Fruit fly (Drosophila melanogaster) whole organism, embryonic: ENCODE results near the gene CG9389.

Source experiments
- ATbp ChIP-seq: fragments of 200-800 bp; sonication (Bioruptor generic); optimal IDR thresholded peaks from 2 replicates; lab custom pipeline; 2017; ENCODE audit warnings: missing biosample characterization, mild to moderate bottlenecking, missing genetic modification characterization, missing genetic modification reagents
- Atf6 ChIP-seq: fragments of 200-800 bp; sonication (Bioruptor generic); IDR thresholded peaks from 2 replicates; pipeline ENCODE4 v1.3.6; 2022; ENCODE audit warnings: missing biosample characterization, missing genetic modification characterization
- CG1024 ChIP-seq: fragments of 200-800 bp; sonication (Bioruptor generic); IDR thresholded peaks from 2 replicates; pipeline ENCODE4 v1.3.6; 2022; ENCODE audit warnings: missing biosample characterization, missing genetic modification characterization
- CG10543 ChIP-seq: fragments of 200-800 bp; sonication (Bioruptor generic); optimal IDR thresholded peaks from 3 replicates; lab custom pipeline; 2017; ENCODE audit warnings: missing biosample characterization, mild to moderate bottlenecking, missing genetic modification characterization, moderate library complexity
- CG13624 ChIP-seq: fragments of 200-800 bp; sonication (Bioruptor generic); optimal IDR thresholded peaks from 2 replicates; lab custom pipeline; 2016; ENCODE audit warnings: missing biosample characterization, missing genetic modification characterization
- CG16815 ChIP-seq: fragments of 200-800 bp; sonication (Bioruptor generic); optimal IDR thresholded peaks from 3 replicates; lab custom pipeline; 2017; ENCODE audit warnings: missing biosample characterization, mild to moderate bottlenecking, missing genetic modification characterization
- CG3163 ChIP-seq: fragments of 200-800 bp; sonication (Bioruptor generic); optimal IDR thresholded peaks from 3 replicates; lab custom pipeline; 2016; ENCODE audit warnings: missing biosample characterization, missing genetic modification characterization
- CG3847 ChIP-seq: fragments of 200-800 bp; sonication (Bioruptor generic); IDR thresholded peaks from 2 replicates; pipeline ENCODE4 v1.3.6; 2022; ENCODE audit warnings: missing biosample characterization, missing genetic modification characterization
- CG3995 ChIP-seq: fragments of 200-800 bp; sonication (Bioruptor generic); optimal IDR thresholded peaks from 3 replicates; lab custom pipeline; 2016; ENCODE audit warnings: missing biosample characterization, missing genetic modification characterization
- CG4730 ChIP-seq: fragments of 200-800 bp; sonication (Bioruptor generic); IDR thresholded peaks from 2 replicates; pipeline ENCODE4 v1.3.6; 2022; ENCODE audit warnings: missing biosample characterization, missing genetic modification characterization
- CG4820 ChIP-seq: fragments of 200-800 bp; sonication (Bioruptor generic); optimal IDR thresholded peaks from 3 replicates; lab custom pipeline; 2016; ENCODE audit warnings: missing biosample characterization, missing genetic modification characterization
- CG7357 ChIP-seq: fragments of 200-800 bp; sonication (Bioruptor generic); IDR thresholded peaks from 3 replicates; pipeline ENCODE4 v1.3.6; 2022; ENCODE audit warnings: missing biosample characterization, missing genetic modification characterization
- CG7372 ChIP-seq: fragments of 200-800 bp; sonication (Bioruptor generic); IDR thresholded peaks from 2 replicates; pipeline ENCODE4 v1.3.6; 2022; ENCODE audit warnings: missing biosample characterization, missing genetic modification characterization
- CG7786 ChIP-seq: fragments of 200-800 bp; sonication (Bioruptor generic); optimal IDR thresholded peaks from 2 replicates; lab custom pipeline; 2016; ENCODE audit warnings: missing biosample characterization, missing genetic modification characterization
- CG7839 ChIP-seq: fragments of 200-800 bp; sonication (Bioruptor generic); optimal IDR thresholded peaks from 3 replicates; lab custom pipeline; 2018; ENCODE audit warnings: missing biosample characterization, mild to moderate bottlenecking, missing genetic modification characterization, moderate library complexity
- CG7928 ChIP-seq: fragments of 200-800 bp; sonication (Bioruptor generic); optimal IDR thresholded peaks from 2 replicates; lab custom pipeline; 2017; ENCODE audit warnings: missing biosample characterization, mild to moderate bottlenecking, missing genetic modification characterization
- CG8388 ChIP-seq: fragments of 200-800 bp; sonication (Bioruptor generic); optimal IDR thresholded peaks from 2 replicates; lab custom pipeline; 2019; ENCODE audit warnings: missing biosample characterization, mild to moderate bottlenecking, missing genetic modification characterization, moderate library complexity
- CG9215 ChIP-seq: fragments of 200-800 bp; sonication (Bioruptor generic); IDR thresholded peaks from 2 replicates; pipeline ENCODE4 v1.3.6; 2022; ENCODE audit warnings: missing biosample characterization, missing genetic modification characterization
- CG9876 ChIP-seq: fragments of 200-800 bp; sonication (Bioruptor generic); optimal IDR thresholded peaks from 2 replicates; lab custom pipeline; 2016; ENCODE audit warnings: missing biosample characterization, missing genetic modification characterization
- Drgx ChIP-seq: fragments of 200-800 bp; sonication (Bioruptor generic); IDR thresholded peaks from 2 replicates; pipeline ENCODE4 v1.3.6; 2022; ENCODE audit warnings: missing biosample characterization, missing genetic modification characterization
- Ets65A ChIP-seq: fragments of 200-800 bp; sonication (Bioruptor generic); peaks from one replicate; lab custom pipeline; 2016; ENCODE audit warnings: missing biosample characterization, missing genetic modification characterization
- Gug ChIP-seq: fragments of 200-800 bp; sonication (Bioruptor generic); IDR thresholded peaks from 4 replicates; pipeline ENCODE4 v1.3.6; 2022; ENCODE audit warnings: missing biosample characterization, missing genetic modification characterization
- Hr39 ChIP-seq: fragments of >200 bp; optimal IDR thresholded peaks from 2 replicates; lab custom pipeline; 2017
- Poxn ChIP-seq: fragments of 200-800 bp; sonication (Bioruptor generic); IDR thresholded peaks from 2 replicates; pipeline ENCODE4 v1.3.6; 2022; ENCODE audit warnings: missing biosample characterization, missing genetic modification characterization
- Rfx ChIP-seq: fragments of 200-800 bp; sonication (Bioruptor generic); IDR thresholded peaks from 2 replicates; pipeline ENCODE4 v1.3.6; 2022; ENCODE audit warnings: missing biosample characterization, missing genetic modification characterization
- Taf1 ChIP-seq: fragments of 200-800 bp; sonication (Bioruptor generic); IDR thresholded peaks from 2 replicates; pipeline ENCODE4 v1.3.6; 2022; ENCODE audit warnings: missing biosample characterization, missing genetic modification characterization
- Trl ChIP-seq, 3 experiments: fragments of >200 bp in 2 of 3; fragments of 200-800 bp in 1 of 3; sonication (Bioruptor generic) in 1 of 3; optimal IDR thresholded peaks; 2 replicates in 1 of 3; 3 replicates in 2 of 3; lab custom pipeline; 2016 to 2017; ENCODE audit warnings: missing biosample characterization in 1 of 3, missing genetic modification characterization in 1 of 3
- bsh ChIP-seq, 2 experiments: fragments of 200-800 bp; sonication (Bioruptor generic); optimal IDR thresholded peaks; 2 replicates each; lab custom pipeline; 2017 to 2018; ENCODE audit warnings: mild to moderate bottlenecking in 2 of 2, missing biosample characterization in 2 of 2, missing genetic modification characterization in 2 of 2, moderate library complexity in 1 of 2
- cg ChIP-seq: fragments of 200-800 bp; sonication (Bioruptor generic); optimal IDR thresholded peaks from 3 replicates; lab custom pipeline; 2019; ENCODE audit warnings: missing biosample characterization, mild to moderate bottlenecking, missing genetic modification characterization, moderate library complexity
- crol ChIP-seq: fragments of 200-800 bp; sonication (Bioruptor generic); IDR thresholded peaks from 2 replicates; pipeline ENCODE4 v1.3.6; 2022; ENCODE audit warnings: missing biosample characterization, missing genetic modification characterization
- gcm ChIP-seq: fragments of 200-800 bp; sonication (Bioruptor generic); optimal IDR thresholded peaks from 2 replicates; lab custom pipeline; 2019; ENCODE audit warnings: missing biosample characterization, mild to moderate bottlenecking, missing genetic modification characterization, moderate library complexity
- gem ChIP-seq: fragments of 200-800 bp; sonication (Bioruptor generic); optimal IDR thresholded peaks from 2 replicates; lab custom pipeline; 2019; ENCODE audit warnings: missing biosample characterization, mild to moderate bottlenecking, missing genetic modification characterization, moderate library complexity
- gfzf ChIP-seq: fragments of 200-800 bp; sonication (Bioruptor generic); optimal IDR thresholded peaks from 2 replicates; lab custom pipeline; 2016; ENCODE audit warnings: missing biosample characterization, mild to moderate bottlenecking, missing genetic modification characterization, moderate library complexity
- gsb ChIP-seq: fragments of 200-800 bp; sonication (Bioruptor generic); IDR thresholded peaks from 2 replicates; pipeline ENCODE4 v1.3.6; 2022; ENCODE audit warnings: missing biosample characterization, missing genetic modification characterization
- kni ChIP-seq: fragments of 200-800 bp; sonication (Bioruptor generic); optimal IDR thresholded peaks from 3 replicates; lab custom pipeline; 2017; ENCODE audit warnings: mild to moderate bottlenecking, missing biosample characterization, missing genetic modification reagents, missing genetic modification characterization
- mam ChIP-seq: fragments of 200-800 bp; sonication (Bioruptor generic); optimal IDR thresholded peaks from 3 replicates; lab custom pipeline; 2016; ENCODE audit warnings: missing biosample characterization, missing genetic modification characterization
- nom ChIP-seq: fragments of 200-800 bp; sonication (Bioruptor generic); optimal IDR thresholded peaks from 2 replicates; lab custom pipeline; 2017; ENCODE audit warnings: missing biosample characterization, missing genetic modification characterization, mild to moderate bottlenecking, moderate library complexity, missing genetic modification reagents
- rib ChIP-seq: fragments of 200-800 bp; sonication (Bioruptor generic); IDR thresholded peaks from 2 replicates; pipeline ENCODE4 v1.3.6; 2022; ENCODE audit warnings: missing biosample characterization, missing genetic modification characterization
- sqz ChIP-seq: fragments of 200-800 bp; sonication (Bioruptor generic); optimal IDR thresholded peaks from 3 replicates; lab custom pipeline; 2018; ENCODE audit warnings: missing biosample characterization, mild to moderate bottlenecking, missing genetic modification characterization
- sr ChIP-seq: fragments of 200-800 bp; sonication (Bioruptor generic); IDR thresholded peaks from 3 replicates; pipeline ENCODE4 v1.3.6; 2022; ENCODE audit warnings: missing biosample characterization, missing genetic modification characterization
- sug ChIP-seq: fragments of 200-800 bp; optimal IDR thresholded peaks from 2 replicates; lab custom pipeline; 2019; ENCODE audit warnings: missing biosample characterization, mild to moderate bottlenecking, missing genetic modification characterization, moderate library complexity
- z ChIP-seq: fragments of 200-800 bp; sonication (Bioruptor generic); IDR thresholded peaks from 3 replicates; pipeline ENCODE4 v1.3.6; 2022; ENCODE audit warnings: missing biosample characterization, missing genetic modification characterization

CG9389 gene

dm6 chr3L:21238377-21238776 is 32.0 kb downstream of the CG9389 start:
- TF ChIP-seq CG7928 (GFP tag; lab: Kevin White, UChicago) = no peak
- 0 out of 2 replicates have a peak, but pooled peaks have one; percentile 9 for TF ChIP-seq Drgx (GFP tag; lab: Robert Waterston, UW)
- peak; percentile 59 for TF ChIP-seq Ets65A (GFP tag; lab: Kevin White, UChicago)
- TF ChIP-seq nom = no peak
- TF ChIP-seq gem (tag; lab: Kevin White, UChicago) = no peak

dm6 chr3L:21236959-21237551 is 33.3 kb downstream of the CG9389 start:
- TF ChIP-seq CG4730 (GFP tag; lab: Robert Waterston, UW) (0 out of 2 replicates have a peak, but pooled peaks have one; percentile 7), sug (no peak), bsh (GFP tag; optimal IDR thresholded peaks at IDR 0.05; lab: Kevin White, UChicago) (peak in 1 of 2 experiments; percentile 86), Ets65A (GFP tag; lab: Kevin White, UChicago) (peak; percentile 14), ATbp (no peak), Drgx (GFP tag; lab: Robert Waterston, UW) (peak; percentile 78)

- TF ChIP-seq CG3847 (GFP tag; lab: Robert Waterston, UW) (0 out of 2 replicates have a peak, but pooled peaks have one; percentile 13), CG7786 (GFP tag; lab: Kevin White, UChicago) (no peak)
Measured at dm6 chr3L:21230762-21231161, 39.6 kb downstream of the CG9389 start.

dm6 chr3L:21229764-21230163 is 40.6 kb downstream of the CG9389 start:
- TF ChIP-seq Rfx (GFP tag; lab: Robert Waterston, UW) (no peak), CG8388 (GFP tag; lab: Kevin White, UChicago) (no peak), CG13624 (GFP tag; lab: Kevin White, UChicago) (no peak), CG9215 (GFP tag; lab: Robert Waterston, UW) (no peak), CG7839 (tag; lab: Kevin White, UChicago) (no peak), kni (GFP tag; lab: Kevin White, UChicago) (no peak), bsh (GFP tag; optimal IDR thresholded peaks at IDR 0.05; lab: Kevin White, UChicago) (peak in 1 of 2 experiments; percentile 10), rib (GFP tag; lab: Robert Waterston, UW) (no peak), Drgx (GFP tag; lab: Robert Waterston, UW) (peak; percentile 76), Hr39 (lab: Kevin White, UChicago) (no peak), CG7357 (no peak), CG10543 (GFP tag; lab: Kevin White, UChicago) (no peak), Atf6 (GFP tag; lab: Robert Waterston, UW) (no peak)

DNA sequence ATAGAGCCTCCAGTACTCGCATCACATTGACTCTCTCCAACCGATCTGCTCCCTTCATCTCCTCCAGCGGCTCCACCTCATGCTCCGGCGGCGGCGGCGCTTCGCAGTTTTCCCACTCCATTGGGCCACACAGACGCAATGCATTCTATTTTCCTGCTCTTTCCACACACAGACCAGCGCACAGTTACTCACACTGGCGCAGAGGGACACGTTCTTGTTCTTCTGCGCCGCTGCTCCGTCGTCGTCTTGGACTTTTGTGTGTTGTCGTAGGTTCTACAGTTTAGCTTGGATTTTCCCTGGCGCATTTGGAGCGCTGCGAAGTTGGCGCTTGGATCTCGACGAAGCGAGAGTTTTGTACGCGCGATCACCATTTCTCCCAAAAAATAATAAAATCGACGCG is 44.1 kb downstream of the CG9389 start, which contains the start of gene Eip78C:
Gene Eip78C, plus strand, starts transcription at position 301 of the 400 bp plus-strand sequence.
- TF ChIP-seq sqz (GFP tag; lab: Kevin White, UChicago) = no peak
- peak in 1 of 2 experiments; percentile 11 for TF ChIP-seq Trl (optimal IDR thresholded peaks at IDR 0.05; lab: Kevin White, UChicago)
- no peak for TF ChIP-seq Trl (GFP tag; optimal IDR thresholded peaks at IDR 0.05; lab: Kevin White, UChicago)
- TF ChIP-seq gsb (GFP tag; lab: Robert Waterston, UW) = 0 out of 2 replicates have a peak, but pooled peaks have one; percentile 12
- TF ChIP-seq CG7372 (GFP tag; lab: Robert Waterston, UW) = no peak
- TF ChIP-seq CG3163 (GFP tag; lab: Kevin White, UChicago) = no peak
- peak; percentile 30 for TF ChIP-seq cg (GFP tag; lab: Kevin White, UChicago)

- TF ChIP-seq gfzf (no peak), CG9876 (no peak), CG3995 (GFP tag; lab: Kevin White, UChicago) (no peak), Taf1 (GFP tag; lab: Robert Waterston, UW) (no peak), z (GFP tag; lab: Robert Waterston, UW) (0 out of 3 replicates have a peak, but pooled peaks have one; percentile 33), sr (no peak), CG4820 (no peak), crol (GFP tag; lab: Robert Waterston, UW) (peak; percentile 28; the same call in 1 of the 2 replicates), CG16815 (GFP tag; lab: Kevin White, UChicago) (no peak), Gug (GFP tag; lab: Robert Waterston, UW) (no peak), Poxn (GFP tag; lab: Robert Waterston, UW) (no peak), cg (GFP tag; lab: Kevin White, UChicago) (peak; percentile 38), gcm (GFP tag; lab: Kevin White, UChicago) (no peak), mam (GFP tag; lab: Kevin White, UChicago) (no peak), CG1024 (GFP tag; lab: Robert Waterston, UW) (no peak)
Measured at dm6 chr3L:21225642-21226041, 44.7 kb downstream of the CG9389 start.
